Fruit fly (Drosophila melanogaster): ENCODE data around the gene CG7272.

The CG7272 gene

dm6 chr3L:15547187-15547790 is 46.6 kb downstream of the CG7272 start:
- TF ChIP-seq Lpt (GFP tag; optimal IDR thresholded peaks at IDR 0.05) (no peak), Smox (GFP tag; optimal IDR thresholded peaks at IDR 0.05) (no peak), vri (GFP tag; optimal IDR thresholded peaks at IDR 0.05) (peak; percentile 94), salr (GFP tag; optimal IDR thresholded peaks at IDR 0.05) (no peak), CG4318 (GFP tag; optimal IDR thresholded peaks at IDR 0.05) (no peak), CG16779 (tag; optimal IDR thresholded peaks at IDR 0.05) (no peak)

dm6 chr3L:15548843-15549242 is 48.1 kb downstream of the CG7272 start:
- TF ChIP-seq Lpt (GFP tag; optimal IDR thresholded peaks at IDR 0.05) (no peak), vri (GFP tag; optimal IDR thresholded peaks at IDR 0.05) (peak; percentile 50), dsx (GFP tag; optimal IDR thresholded peaks at IDR 0.05; ENCODE audit: poor library complexity, severe bottlenecking) (no peak), dac (GFP tag; optimal IDR thresholded peaks at IDR 0.05) (no peak), eg (GFP tag; IDR thresholded peaks at IDR 0.05) (no peak), CG34406 (GFP tag; optimal IDR thresholded peaks at IDR 0.05) (no peak), Eip78C (GFP tag) (no peak), CG3032 (tag; optimal IDR thresholded peaks at IDR 0.05) (no peak), fkh (GFP tag; optimal IDR thresholded peaks at IDR 0.05) (peak; percentile 86), CG7368 (GFP tag; optimal IDR thresholded peaks at IDR 0.05) (no peak), Ets96B (tag; optimal IDR thresholded peaks at IDR 0.05) (no peak), CG8632 (GFP tag; optimal IDR thresholded peaks at IDR 0.05) (no peak), CG6854 (GFP tag; optimal IDR thresholded peaks at IDR 0.05) (no peak)
